Fruit fly (Drosophila melanogaster): ENCODE measurements around the gene CG12065.
A peak's percentile ranks its signal among the peaks of the same experiment; 100 is the strongest.

The CG12065 gene

DNA sequence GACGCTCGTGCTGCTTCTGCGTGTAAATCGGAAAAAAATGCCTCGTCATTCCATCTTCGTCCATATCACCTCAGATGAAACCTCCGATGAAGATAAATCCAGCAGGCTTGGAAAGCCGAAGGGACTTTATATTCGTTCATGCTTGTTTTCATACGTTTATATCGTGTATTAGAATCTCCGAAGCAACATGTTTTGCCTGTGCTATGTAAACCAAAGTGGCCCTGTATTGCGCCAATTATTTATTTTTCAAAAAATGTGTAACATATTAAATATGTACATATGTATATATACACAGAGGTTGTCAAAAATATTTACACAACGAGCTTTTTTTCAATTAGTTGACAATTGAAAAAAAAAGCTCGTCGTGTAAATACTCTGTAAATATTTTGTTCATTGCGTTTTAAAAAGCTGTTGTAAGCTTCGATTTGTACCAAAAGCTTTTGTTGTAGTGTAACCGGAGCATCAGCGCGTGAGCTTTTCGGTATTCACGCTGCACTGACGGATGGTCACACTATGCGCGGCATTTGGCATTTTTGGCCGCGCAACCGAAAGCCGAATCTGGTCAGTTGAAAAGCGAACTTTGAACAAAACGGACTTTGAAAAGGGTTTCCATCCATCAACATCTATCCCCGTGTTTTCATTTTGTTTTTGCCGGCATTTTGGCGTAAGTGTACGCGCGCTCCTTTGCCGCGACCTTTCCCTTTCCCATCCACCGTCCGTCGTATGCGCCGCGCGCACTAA is at the start of gene CG12065 (continued):
- peak; percentile 80 for TF ChIP-seq kni (GFP tag; optimal IDR thresholded peaks at IDR 0.05)
- TF ChIP-seq HLHmδ (GFP tag; optimal IDR thresholded peaks at IDR 0.05), result no peak
- TF ChIP-seq NC2α (GFP tag; optimal IDR thresholded peaks at IDR 0.05), result no peak
- TF ChIP-seq CG13624 (GFP tag; optimal IDR thresholded peaks at IDR 0.05), result no peak
- peak; percentile 42 for TF ChIP-seq pita (GFP tag; optimal IDR thresholded peaks at IDR 0.05)
- TF ChIP-seq CG5245 (GFP tag; optimal IDR thresholded peaks at IDR 0.05), result no peak
- no peak for TF ChIP-seq CG1647 (GFP tag; optimal IDR thresholded peaks at IDR 0.05)
- TF ChIP-seq CG1233 (GFP tag; optimal IDR thresholded peaks at IDR 0.05), result peak; percentile 39
- TF ChIP-seq Lim3 (GFP tag; IDR thresholded peaks at IDR 0.05), result no peak
- TF ChIP-seq mirr (GFP tag; optimal IDR thresholded peaks at IDR 0.05), result peak; percentile 4
- 0 out of 3 replicates have a peak, but pooled peaks have one; percentile 11 for TF ChIP-seq otp (GFP tag; IDR thresholded peaks at IDR 0.05)
- TF ChIP-seq Fer3 (tag; optimal IDR thresholded peaks at IDR 0.05), result peak; percentile 73
- TF ChIP-seq trem (tag; optimal IDR thresholded peaks at IDR 0.05), result peak; percentile 29
- no peak for TF ChIP-seq ind (GFP tag; optimal IDR thresholded peaks at IDR 0.05)
- TF ChIP-seq eyg (GFP tag; optimal IDR thresholded peaks at IDR 0.05), result no peak
- TF ChIP-seq CG31388 (GFP tag; optimal IDR thresholded peaks at IDR 0.05), result no peak
- TF ChIP-seq CG10209 (GFP tag; optimal IDR thresholded peaks at IDR 0.05), result peak; percentile 2
- no peak for TF ChIP-seq CG3726 (GFP tag; IDR thresholded peaks at IDR 0.05)
- TF ChIP-seq CG17912 (GFP tag; optimal IDR thresholded peaks at IDR 0.05), result peak; percentile 78
- TF ChIP-seq CG17328 (GFP tag; IDR thresholded peaks at IDR 0.05), result no peak
- no peak for TF ChIP-seq CG11085 (GFP tag; IDR thresholded peaks at IDR 0.05)
- TF ChIP-seq maf-S (GFP tag; optimal IDR thresholded peaks at IDR 0.05), result no peak
- TF ChIP-seq cato (GFP tag; optimal IDR thresholded peaks at IDR 0.05; ENCODE audit: borderline replicate concordance), result no peak
- no peak; the same call in 1 of the 2 replicates for TF ChIP-seq CG13287 (GFP tag; IDR thresholded peaks at IDR 0.05; ENCODE audit: partially characterized antibody)
- no peak for TF ChIP-seq CG3065 (GFP tag; optimal IDR thresholded peaks at IDR 0.05)
- TF ChIP-seq Abd-B (GFP tag; optimal IDR thresholded peaks at IDR 0.05), result peak; percentile 32
- TF ChIP-seq unpg (GFP tag; optimal IDR thresholded peaks at IDR 0.05), result peak; percentile 76
- TF ChIP-seq Sin3A (optimal IDR thresholded peaks at IDR 0.05), result no peak
- peak; percentile 50 for TF ChIP-seq Spps (tag; optimal IDR thresholded peaks at IDR 0.05)
- no peak for TF ChIP-seq Rfx (GFP tag; IDR thresholded peaks at IDR 0.05)
- TF ChIP-seq Dad (GFP tag; optimal IDR thresholded peaks at IDR 0.05), result no peak
- no peak for TF ChIP-seq Taf1 (GFP tag; IDR thresholded peaks at IDR 0.05)
- TF ChIP-seq salm (tag; optimal IDR thresholded peaks at IDR 0.05), result peak; percentile 68
- no peak for TF ChIP-seq CG1529 (GFP tag; optimal IDR thresholded peaks at IDR 0.05)
- peak; percentile 33 for TF ChIP-seq B-H2 (GFP tag; optimal IDR thresholded peaks at IDR 0.05)
- no peak for TF ChIP-seq CG6272 (GFP tag; IDR thresholded peaks at IDR 0.05)
- TF ChIP-seq CG3847 (GFP tag; IDR thresholded peaks at IDR 0.05), result peak; percentile 60
- no peak for TF ChIP-seq Hey (tag; optimal IDR thresholded peaks at IDR 0.05)
- TF ChIP-seq Bdp1 (GFP tag; optimal IDR thresholded peaks at IDR 0.05), result no peak
- TF ChIP-seq sens (GFP tag), result no peak
- TF ChIP-seq rib (GFP tag; IDR thresholded peaks at IDR 0.05), result no peak
- TF ChIP-seq CG12659 (GFP tag; optimal IDR thresholded peaks at IDR 0.05), result peak; percentile 31
- TF ChIP-seq CG3995 (GFP tag; optimal IDR thresholded peaks at IDR 0.05), result no peak
- no peak for TF ChIP-seq CG8290 (GFP tag; optimal IDR thresholded peaks at IDR 0.05)
- peak; percentile 14 to 34 for TF ChIP-seq CG8290 (tag; optimal IDR thresholded peaks at IDR 0.05)
- TF ChIP-seq chif (GFP tag; optimal IDR thresholded peaks at IDR 0.05), result no peak
- TF ChIP-seq nerfin-1 (tag; optimal IDR thresholded peaks at IDR 0.05), result peak; percentile 80
- peak; percentile 57 for TF ChIP-seq CG2678 (tag; optimal IDR thresholded peaks at IDR 0.05)
- no peak for TF ChIP-seq CG6791 (GFP tag; IDR thresholded peaks at IDR 0.05; ENCODE audit: partially characterized antibody)
- TF ChIP-seq so (GFP tag; IDR thresholded peaks at IDR 0.05), result peak; percentile 29; the same call in 1 of the 3 replicates
- no peak for TF ChIP-seq CG3838 (GFP tag; optimal IDR thresholded peaks at IDR 0.05)

All from whole organism, embryonic.